Worm (Caenorhabditis elegans): ENCODE results near the gene ZK380.4.

DNA sequence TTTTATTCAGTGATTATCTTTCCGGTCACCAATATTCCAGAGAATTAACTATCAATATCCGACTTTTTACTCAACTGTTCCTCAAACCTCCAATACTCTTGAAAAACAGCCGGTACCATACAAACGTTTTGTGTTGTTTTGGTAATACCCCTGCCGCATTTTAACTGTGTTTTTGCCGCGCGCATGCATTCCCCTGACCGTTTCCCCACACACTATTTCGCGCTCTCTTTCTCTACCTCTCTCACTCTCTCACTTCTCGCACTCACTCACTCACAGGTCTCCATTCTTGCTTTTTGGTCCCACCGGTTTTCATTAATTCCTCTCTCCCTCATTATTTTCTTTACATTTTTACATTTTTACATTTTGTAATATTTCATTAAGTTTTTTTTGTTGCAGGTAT, 30.8 kb upstream of the ZK380.4 start, which contains the start of gene meg-4:
- no peak for TF ChIP-seq nhr-12 (tag; optimal IDR thresholded peaks at IDR 0.05)
- TF ChIP-seq ztf-11 (tag; optimal IDR thresholded peaks at IDR 0.05) = no peak
